Fruit fly (Drosophila melanogaster) whole organism, prepupa: ENCODE data around the gene Takl2.

ENCODE experiments used
- CG11294 ChIP-seq: fragments of 200-800 bp; sonication (Bioruptor generic); IDR thresholded peaks from 2 replicates; pipeline ENCODE4 v1.3.6; 2022; ENCODE audit warnings: missing biosample characterization, missing genetic modification characterization
- CG1621 ChIP-seq: fragments of 200-800 bp; sonication (Bioruptor generic); optimal IDR thresholded peaks from 3 replicates; lab custom pipeline; 2018; ENCODE audit warnings: missing biosample characterization, mild to moderate bottlenecking, missing genetic modification characterization
- CG8119 ChIP-seq: fragments of 200-800 bp; sonication (Bioruptor generic); IDR thresholded peaks from 3 replicates; pipeline ENCODE4 v1.3.6; 2022; ENCODE audit warnings: missing biosample characterization, missing genetic modification characterization
- CG8319 ChIP-seq: fragments of 200-800 bp; sonication (Bioruptor generic); optimal IDR thresholded peaks from 3 replicates; lab custom pipeline; 2016; ENCODE audit warnings: missing biosample characterization, missing genetic modification characterization
- Hr38 ChIP-seq: sonication (Bioruptor generic); optimal IDR thresholded peaks from 2 replicates; lab custom pipeline; 2016; ENCODE audit warnings: missing biosample characterization, missing genetic modification characterization
- acj6 ChIP-seq: fragments of 200-800 bp; sonication (Bioruptor generic); optimal IDR thresholded peaks from 3 replicates; lab custom pipeline; 2016; ENCODE audit warnings: missing biosample characterization, missing genetic modification characterization
- dac ChIP-seq: fragments of 200-800 bp; sonication (Bioruptor generic); optimal IDR thresholded peaks from 2 replicates; lab custom pipeline; 2017; ENCODE audit warnings: missing biosample characterization, mild to moderate bottlenecking, missing genetic modification characterization
- dsx ChIP-seq: fragments of 200-800 bp; optimal IDR thresholded peaks from 3 replicates; lab custom pipeline; 2019; ENCODE audit warnings: missing biosample characterization, mild to moderate bottlenecking, missing genetic modification characterization, moderate library complexity; ENCODE audit not compliant: poor library complexity, severe bottlenecking
- fd59A ChIP-seq: fragments of 200-800 bp; sonication (Bioruptor generic); optimal IDR thresholded peaks from 2 replicates; lab custom pipeline; 2017; ENCODE audit warnings: missing biosample characterization, mild to moderate bottlenecking, missing genetic modification characterization, missing genetic modification reagents
- ss ChIP-seq, 2 experiments: fragments of 200-800 bp; sonication (Bioruptor generic); optimal IDR thresholded peaks; 2 replicates in 1 of 2; 3 replicates in 1 of 2; lab custom pipeline; 2017 to 2018; ENCODE audit warnings: mild to moderate bottlenecking in 2 of 2, missing biosample characterization in 2 of 2, missing genetic modification characterization in 2 of 2, moderate library complexity in 1 of 2

DNA sequence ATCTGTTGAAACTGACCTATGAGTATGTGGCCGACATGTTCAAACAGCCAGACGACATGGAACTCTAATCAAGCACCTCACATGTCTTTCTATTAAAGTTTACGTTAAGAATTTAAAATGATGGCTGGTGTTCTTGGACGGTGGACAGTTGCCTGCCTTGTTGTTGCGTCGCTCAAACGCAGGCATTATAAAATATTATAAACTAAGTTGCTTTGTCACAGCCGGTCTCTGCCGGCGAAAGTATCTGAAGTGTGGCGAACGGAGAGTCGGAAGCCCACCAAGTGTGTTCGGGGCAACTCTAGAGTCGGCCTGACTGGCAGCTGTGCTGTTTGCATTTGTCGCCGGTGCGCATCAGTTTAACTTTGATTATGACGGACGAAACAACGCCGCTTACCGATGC lies 39.0 kb downstream of the Takl2 start, which contains the start of gene cd:
- TF ChIP-seq CG8119 (no peak), ss (GFP tag; optimal IDR thresholded peaks at IDR 0.05; lab: Kevin White, UChicago) (no peak), CG8319 (GFP tag; lab: Kevin White, UChicago) (no peak), fd59A (no peak), CG1621 (no peak), dsx (no peak), dac (GFP tag; lab: Kevin White, UChicago) (no peak), Hr38 (GFP tag; lab: Kevin White, UChicago) (no peak), CG11294 (GFP tag; lab: Robert Waterston, UW) (no peak), acj6 (GFP tag; lab: Kevin White, UChicago) (no peak)
